Worm (Caenorhabditis elegans): ENCODE results near the gene F07B10.7.

DNA sequence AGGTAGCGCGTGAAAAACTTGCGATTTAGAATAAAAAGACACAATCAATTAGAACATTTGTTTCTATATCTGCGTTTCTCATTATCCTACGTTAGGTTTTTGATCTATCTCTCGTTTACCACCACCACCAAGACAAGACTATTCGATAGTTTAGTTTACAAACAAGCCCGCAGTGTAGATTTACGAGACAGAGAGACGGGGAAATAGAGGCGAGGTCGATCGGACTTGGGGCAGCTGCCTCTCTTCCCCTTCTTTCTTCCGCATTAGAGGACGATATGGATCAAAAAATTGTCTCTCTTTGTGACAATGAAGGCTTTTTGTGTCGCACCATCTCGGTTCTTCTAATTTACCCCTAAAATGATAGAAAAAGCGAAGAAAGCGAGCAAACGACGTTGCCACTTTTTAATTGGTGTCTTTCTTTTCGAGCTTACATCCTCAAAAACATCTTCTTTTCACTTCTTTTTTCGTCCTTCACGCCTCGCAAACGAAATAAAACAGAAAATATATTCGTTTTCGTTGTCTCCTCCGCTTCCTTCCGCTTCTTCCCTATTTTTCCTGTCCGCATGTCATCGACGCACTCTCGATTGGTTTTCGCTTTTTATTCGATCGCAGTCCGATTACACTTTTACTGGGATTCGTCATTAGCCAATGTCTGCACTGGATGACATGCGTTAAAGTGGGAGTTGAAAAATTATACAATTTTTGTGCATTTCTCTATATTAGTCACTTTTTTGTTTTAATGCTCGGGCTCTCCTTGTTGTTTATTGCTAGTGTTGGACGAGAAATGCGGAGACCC, 21.1 kb upstream of the F07B10.7 start:
- TF ChIP-seq fkh-6 (tag; optimal IDR thresholded peaks at IDR 0.05): no peak
- no peak for TF ChIP-seq ztf-16 (tag; optimal IDR thresholded peaks at IDR 0.05)
- TF ChIP-seq unc-86 (tag; optimal IDR thresholded peaks at IDR 0.05): no peak
- TF ChIP-seq nfya-1 (tag; optimal IDR thresholded peaks at IDR 0.05): peak; percentile 28
- no peak for TF ChIP-seq ceh-9 (tag; optimal IDR thresholded peaks at IDR 0.05)
- TF ChIP-seq ceh-2 (tag; optimal IDR thresholded peaks at IDR 0.05): no peak
- no peak for TF ChIP-seq dve-1 (tag; optimal IDR thresholded peaks at IDR 0.05)
- TF ChIP-seq ceh-18 (tag; optimal IDR thresholded peaks at IDR 0.05): no peak
- no peak for TF ChIP-seq ceh-31 (tag; optimal IDR thresholded peaks at IDR 0.05)
- no peak for TF ChIP-seq odd-2 (tag; optimal IDR thresholded peaks at IDR 0.05)
- TF ChIP-seq fkh-10 (GFP tag; optimal IDR thresholded peaks at IDR 0.05): no peak
- TF ChIP-seq K02D7.2 (tag; optimal IDR thresholded peaks at IDR 0.05): no peak

All from whole organism, late embryonic.